Worm (Caenorhabditis elegans) whole organism, L2 larva: ENCODE results near the gene nhr-1.

Experiments
- ZK546.5 ChIP-seq: sonication (generic microtip); optimal IDR thresholded peaks from 2 replicates; lab custom pipeline; 2017; ENCODE audit warnings: missing biosample characterization, missing genetic modification characterization
- ama-1 ChIP-seq: fragments of 150-350 bp; optimal IDR thresholded peaks from 2 replicates; lab custom pipeline; 2018; ENCODE audit warnings: inconsistent platforms
- lin-39 ChIP-seq: fragments of 150-350 bp; optimal IDR thresholded peaks from 2 replicates; lab custom pipeline; 2014; ENCODE audit warnings: missing biosample characterization, missing genetic modification reagents, missing genetic modification characterization
- nhr-11 ChIP-seq: fragments of 150-350 bp; optimal IDR thresholded peaks from 2 replicates; lab custom pipeline; 2014; ENCODE audit warnings: missing biosample characterization, missing genetic modification characterization
- nhr-237 ChIP-seq: fragments of 150-350 bp; optimal IDR thresholded peaks from 2 replicates; lab custom pipeline; 2014; ENCODE audit warnings: missing biosample characterization, missing genetic modification characterization
- ztf-4 ChIP-seq: fragments of 150-350 bp; optimal IDR thresholded peaks from 2 replicates; lab custom pipeline; 2014; ENCODE audit warnings: missing biosample characterization, missing genetic modification characterization

DNA sequence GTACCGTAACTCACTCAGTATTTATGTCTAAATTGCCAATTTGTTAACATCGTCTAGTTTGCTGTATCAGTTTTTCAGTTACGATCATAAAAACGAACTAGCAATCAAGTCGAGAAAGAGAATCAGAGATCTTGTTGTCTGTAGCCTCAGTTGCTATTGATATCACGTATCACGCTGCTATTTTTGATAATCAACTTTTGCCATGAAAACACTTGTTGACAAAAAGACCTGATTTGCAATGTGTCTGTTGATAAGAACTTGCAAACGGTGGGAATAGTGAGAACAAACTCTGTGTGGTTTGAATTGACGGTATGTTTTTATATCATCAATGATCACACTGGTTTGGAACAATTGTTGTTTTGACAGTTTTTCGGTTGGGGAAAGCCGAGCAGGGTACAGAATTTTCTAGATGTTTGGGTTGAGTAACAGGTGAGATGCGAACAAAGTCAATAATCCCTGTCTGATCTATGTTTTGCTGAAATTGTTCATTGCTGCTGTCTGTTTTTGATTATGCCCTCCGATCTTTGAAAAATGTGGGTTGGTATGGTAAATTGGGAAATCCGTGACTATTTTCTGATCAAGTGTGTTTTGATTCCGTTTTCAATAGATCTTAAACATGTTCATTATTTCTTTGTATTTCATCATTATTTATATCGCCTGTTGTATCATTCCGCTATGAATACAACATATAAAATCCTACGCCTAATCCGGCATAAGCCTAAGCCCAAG, 4.7 kb upstream of the nhr-1 start:
- TF ChIP-seq ama-1, result no peak
- TF ChIP-seq ztf-4 (tag; lab: Kevin White, UChicago), result no peak
- no peak for TF ChIP-seq ZK546.5 (tag; lab: Kevin White, UChicago)
- no peak for TF ChIP-seq nhr-11 (tag; lab: Kevin White, UChicago)
- TF ChIP-seq lin-39 (tag; lab: Kevin White, UChicago), result no peak
- no peak for TF ChIP-seq nhr-237 (tag; lab: Kevin White, UChicago)
